Fruit fly (Drosophila melanogaster): ENCODE results near the gene mRpL47.
A peak's percentile ranks its signal among the peaks of the same experiment; 100 is the strongest.

mRpL47 gene

dm6 chr3R:9515860-9516344, at the start of gene mRpL47, which contains the start of the genes CG8176 and Kdm3 (continued):
- TF ChIP-seq CG14860 (GFP tag; IDR thresholded peaks at IDR 0.05; ENCODE audit: partially characterized antibody) (no peak), onecut (GFP tag; IDR thresholded peaks at IDR 0.05) (peak; percentile 91), CG12071 (GFP tag; optimal IDR thresholded peaks at IDR 0.05) (no peak), cato (GFP tag; optimal IDR thresholded peaks at IDR 0.05; ENCODE audit: borderline replicate concordance) (no peak), Bteb2 (GFP tag; optimal IDR thresholded peaks at IDR 0.05) (peak; percentile 61), CG8944 (GFP tag; optimal IDR thresholded peaks at IDR 0.05) (peak; percentile 68), ci (GFP tag; IDR thresholded peaks at IDR 0.05) (no peak), bigmax (GFP tag; optimal IDR thresholded peaks at IDR 0.05) (no peak), CG8924 (tag; optimal IDR thresholded peaks at IDR 0.05) (peak; percentile 71), Optix (GFP tag; IDR thresholded peaks at IDR 0.05) (no peak), CG1529 (GFP tag; optimal IDR thresholded peaks at IDR 0.05) (no peak), so (GFP tag; IDR thresholded peaks at IDR 0.05) (no peak), fu2 (GFP tag; optimal IDR thresholded peaks at IDR 0.05) (peak; percentile 69), Drgx (GFP tag; IDR thresholded peaks at IDR 0.05) (no peak), chinmo (GFP tag; IDR thresholded peaks at IDR 0.05; ENCODE audit: partially characterized antibody) (no peak), Usf (GFP tag; optimal IDR thresholded peaks at IDR 0.05) (peak; percentile 1), Dip2 (GFP tag; IDR thresholded peaks at IDR 0.05) (no peak), hth (optimal IDR thresholded peaks at IDR 0.05) (no peak), CG12219 (GFP tag; optimal IDR thresholded peaks at IDR 0.05) (no peak), Blimp-1 (GFP tag; optimal IDR thresholded peaks at IDR 0.05) (no peak), CG10979 (tag; optimal IDR thresholded peaks at IDR 0.05) (peak; percentile 50), CG7556 (GFP tag; optimal IDR thresholded peaks at IDR 0.05) (no peak), pros (GFP tag; optimal IDR thresholded peaks at IDR 0.05) (no peak), tap (tag; optimal IDR thresholded peaks at IDR 0.05) (peak; percentile 24), Fer1 (GFP tag; optimal IDR thresholded peaks at IDR 0.05) (peak; percentile 51), CG10543 (GFP tag; optimal IDR thresholded peaks at IDR 0.05) (peak; percentile 70), wor (GFP tag; IDR thresholded peaks at IDR 0.05) (no peak), nmo (GFP tag; optimal IDR thresholded peaks at IDR 0.05) (peak; percentile 87), Sin3A (optimal IDR thresholded peaks at IDR 0.05) (peak; percentile 96), CHES-1-like (GFP tag; optimal IDR thresholded peaks at IDR 0.05) (peak; percentile 91), Mrtf (GFP tag; IDR thresholded peaks at IDR 0.05) (no peak), H2.0 (GFP tag; IDR thresholded peaks at IDR 0.05) (no peak), tio (GFP tag; optimal IDR thresholded peaks at IDR 0.05) (no peak), sqz (GFP tag; optimal IDR thresholded peaks at IDR 0.05) (peak; percentile 51), Dad (GFP tag; optimal IDR thresholded peaks at IDR 0.05) (peak; percentile 72), CG30020 (tag; optimal IDR thresholded peaks at IDR 0.05) (peak; percentile 68), HLH54F (GFP tag; optimal IDR thresholded peaks at IDR 0.05) (peak; percentile 83), crol (GFP tag; IDR thresholded peaks at IDR 0.05) (no peak), Lhr (GFP tag; optimal IDR thresholded peaks at IDR 0.05) (peak; percentile 86), CG9727 (GFP tag; optimal IDR thresholded peaks at IDR 0.05) (peak; percentile 28), tna (GFP tag; IDR thresholded peaks at IDR 0.05; ENCODE audit: partially characterized antibody) (no peak), her (GFP tag; optimal IDR thresholded peaks at IDR 0.05) (peak; percentile 63), Hmx (GFP tag; optimal IDR thresholded peaks at IDR 0.05) (no peak), CG9609 (GFP tag; optimal IDR thresholded peaks at IDR 0.05) (peak; percentile 60), CG4730 (GFP tag; IDR thresholded peaks at IDR 0.05) (no peak), Aef1 (GFP tag; IDR thresholded peaks at IDR 0.05) (no peak), fd102C (GFP tag; optimal IDR thresholded peaks at IDR 0.05) (no peak), CG10959 (GFP tag; IDR thresholded peaks at IDR 0.05) (no peak), aop (GFP tag; IDR thresholded peaks at IDR 0.05) (no peak), mirr (GFP tag; optimal IDR thresholded peaks at IDR 0.05) (peak; percentile 55), gfzf (GFP tag; optimal IDR thresholded peaks at IDR 0.05) (peak; percentile 67), CG6689 (GFP tag; IDR thresholded peaks at IDR 0.05) (no peak)
